Fruit fly (Drosophila melanogaster) whole organism, prepupa: Measurements from ENCODE around the gene CG6094.

Experiments used
- CG1621 ChIP-seq: fragments of 200-800 bp; sonication (Bioruptor generic); optimal IDR thresholded peaks from 3 replicates; lab custom pipeline; 2018; ENCODE audit warnings: missing biosample characterization, mild to moderate bottlenecking, missing genetic modification characterization
- CG31627 ChIP-seq: fragments of 200-800 bp; sonication (Bioruptor generic); optimal IDR thresholded peaks from 3 replicates; lab custom pipeline; 2016; ENCODE audit warnings: missing biosample characterization, missing genetic modification characterization
- Eip78C ChIP-seq: fragments of 200-800 bp; sonication (Bioruptor generic); peaks from one replicate; lab custom pipeline; 2016; ENCODE audit warnings: missing biosample characterization, missing genetic modification characterization
- Eip93F ChIP-seq: fragments of 200-800 bp; sonication (Bioruptor generic); optimal IDR thresholded peaks from 2 replicates; lab custom pipeline; 2016; ENCODE audit warnings: missing biosample characterization, mild to moderate bottlenecking, missing genetic modification characterization
- Sox102F ChIP-seq: fragments of 200-800 bp; sonication (Bioruptor generic); optimal IDR thresholded peaks from 2 replicates; lab custom pipeline; 2016; ENCODE audit warnings: missing biosample characterization, mild to moderate bottlenecking, missing genetic modification characterization
- eg ChIP-seq: fragments of 200-800 bp; sonication (Bioruptor generic); IDR thresholded peaks from 3 replicates; pipeline ENCODE4 v1.3.6; 2022; ENCODE audit warnings: missing biosample characterization, missing genetic modification characterization
- fkh ChIP-seq: fragments of 200-800 bp; sonication (Bioruptor generic); optimal IDR thresholded peaks from 3 replicates; lab custom pipeline; 2017; ENCODE audit warnings: missing biosample characterization, mild to moderate bottlenecking, missing genetic modification characterization, moderate library complexity
- lz ChIP-seq: fragments of 200-800 bp; sonication (Bioruptor generic); optimal IDR thresholded peaks from 3 replicates; lab custom pipeline; 2016; ENCODE audit warnings: missing biosample characterization, missing genetic modification characterization
- net ChIP-seq: fragments of 200-800 bp; sonication (Bioruptor generic); optimal IDR thresholded peaks from 3 replicates; lab custom pipeline; 2016; ENCODE audit warnings: missing biosample characterization, missing genetic modification characterization
- ss ChIP-seq, 2 experiments: fragments of 200-800 bp; sonication (Bioruptor generic); optimal IDR thresholded peaks; 2 replicates in 1 of 2; 3 replicates in 1 of 2; lab custom pipeline; 2017 to 2018; ENCODE audit warnings: mild to moderate bottlenecking in 2 of 2, missing biosample characterization in 2 of 2, missing genetic modification characterization in 2 of 2, moderate library complexity in 1 of 2

- TF ChIP-seq Eip78C (GFP tag; lab: Kevin White, UChicago) (no peak), Eip93F (GFP tag; lab: Kevin White, UChicago) (no peak), CG31627 (GFP tag; lab: Kevin White, UChicago) (no peak), CG1621 (tag; lab: Kevin White, UChicago) (no peak), net (GFP tag; lab: Kevin White, UChicago) (no peak), fkh (no peak), eg (GFP tag; lab: Robert Waterston, UW) (no peak), Sox102F (GFP tag; lab: Kevin White, UChicago) (no peak), ss (GFP tag; optimal IDR thresholded peaks at IDR 0.05; lab: Kevin White, UChicago) (no peak), lz (GFP tag; lab: Kevin White, UChicago) (no peak)
Observed at dm6 chr2L:10457191-10457899, 49.5 kb upstream of the CG6094 start, which contains the start of the genes LManI and LManII.
